Fruit fly (Drosophila melanogaster) whole organism, embryonic: ENCODE data around the gene Kdm2.

Experiments
- B-H2 ChIP-seq: fragments of 200-800 bp; sonication (Bioruptor generic); optimal IDR thresholded peaks from 2 replicates; lab custom pipeline; 2018; ENCODE audit warnings: missing biosample characterization, mild to moderate bottlenecking, missing genetic modification characterization
- BEAF-32 ChIP-seq: fragments of 200-800 bp; sonication (Bioruptor generic); optimal IDR thresholded peaks from 3 replicates; lab custom pipeline; 2017; ENCODE audit warnings: missing biosample characterization, missing genetic modification characterization, mild to moderate bottlenecking, moderate library complexity, missing genetic modification reagents
- Bgb ChIP-seq: fragments of 200-800 bp; sonication (Bioruptor generic); IDR thresholded peaks from 2 replicates; pipeline ENCODE4 v1.3.6; 2022; ENCODE audit warnings: missing biosample characterization, missing genetic modification characterization; ENCODE audit not compliant: partially characterized antibody
- CG10267 ChIP-seq: fragments of 200-800 bp; sonication (Bioruptor generic); optimal IDR thresholded peaks from 2 replicates; lab custom pipeline; 2018; ENCODE audit warnings: missing biosample characterization, mild to moderate bottlenecking, missing genetic modification characterization, moderate library complexity
- CG11085 ChIP-seq: fragments of 200-800 bp; sonication (Bioruptor generic); IDR thresholded peaks from 2 replicates; pipeline ENCODE4 v1.3.6; 2022; ENCODE audit warnings: missing biosample characterization, missing genetic modification characterization
- CG1233 ChIP-seq: fragments of 200-800 bp; sonication (Bioruptor generic); optimal IDR thresholded peaks from 4 replicates; lab custom pipeline; 2018; ENCODE audit warnings: missing biosample characterization, mild to moderate bottlenecking, missing genetic modification characterization
- CG12769 ChIP-seq: fragments of 200-800 bp; sonication (Bioruptor generic); optimal IDR thresholded peaks from 2 replicates; lab custom pipeline; 2019; ENCODE audit warnings: missing biosample characterization, mild to moderate bottlenecking, missing genetic modification characterization, moderate library complexity
- CG13296 ChIP-seq: fragments of 200-800 bp; sonication (Bioruptor generic); optimal IDR thresholded peaks from 3 replicates; lab custom pipeline; 2018; ENCODE audit warnings: missing biosample characterization, mild to moderate bottlenecking, missing genetic modification characterization
- CG14050 ChIP-seq: fragments of 200-800 bp; sonication (Bioruptor generic); IDR thresholded peaks from 3 replicates; pipeline ENCODE4 v1.3.6; 2022; ENCODE audit warnings: missing biosample characterization, missing genetic modification characterization
- CG1792 ChIP-seq: fragments of 200-800 bp; sonication (Bioruptor generic); optimal IDR thresholded peaks from 2 replicates; lab custom pipeline; 2016; ENCODE audit warnings: missing biosample characterization, missing genetic modification characterization
- CG18262 ChIP-seq: fragments of 200-800 bp; optimal IDR thresholded peaks from 3 replicates; lab custom pipeline; 2019; ENCODE audit warnings: missing biosample characterization, mild to moderate bottlenecking, missing genetic modification characterization, moderate library complexity
- CG18599 ChIP-seq: fragments of 200-800 bp; sonication (Bioruptor generic); optimal IDR thresholded peaks from 3 replicates; lab custom pipeline; 2017; ENCODE audit warnings: missing biosample characterization, missing genetic modification characterization, mild to moderate bottlenecking, moderate library complexity, missing genetic modification reagents
- CG2712 ChIP-seq: fragments of 200-800 bp; optimal IDR thresholded peaks from 3 replicates; lab custom pipeline; 2019; ENCODE audit warnings: missing biosample characterization, mild to moderate bottlenecking, missing genetic modification characterization, moderate library complexity
- CG34224 ChIP-seq: fragments of 200-800 bp; sonication (Bioruptor generic); IDR thresholded peaks from 3 replicates; pipeline ENCODE4 v1.3.6; 2022; ENCODE audit warnings: missing biosample characterization, missing genetic modification characterization; ENCODE audit not compliant: partially characterized antibody
- CG34376 ChIP-seq: fragments of 200-800 bp; sonication (Bioruptor generic); optimal IDR thresholded peaks from 2 replicates; lab custom pipeline; 2018; ENCODE audit warnings: missing biosample characterization, mild to moderate bottlenecking, missing genetic modification characterization
- CG5245 ChIP-seq: fragments of 200-800 bp; sonication (Bioruptor generic); optimal IDR thresholded peaks from 3 replicates; lab custom pipeline; 2016; ENCODE audit warnings: missing biosample characterization, missing genetic modification characterization
- CG6654 ChIP-seq: fragments of 200-800 bp; sonication (Bioruptor generic); optimal IDR thresholded peaks from 2 replicates; lab custom pipeline; 2017; ENCODE audit warnings: missing biosample characterization, mild to moderate bottlenecking, missing genetic modification characterization
- CG7271 ChIP-seq: fragments of 200-800 bp; sonication (Bioruptor generic); optimal IDR thresholded peaks from 2 replicates; lab custom pipeline; 2018; ENCODE audit warnings: missing biosample characterization, mild to moderate bottlenecking, missing genetic modification characterization, moderate library complexity
- CG7963 ChIP-seq: fragments of 200-800 bp; sonication (Bioruptor generic); IDR thresholded peaks from 3 replicates; pipeline ENCODE4 v1.3.6; 2022; ENCODE audit warnings: missing biosample characterization, missing genetic modification characterization; ENCODE audit not compliant: partially characterized antibody
- CG8388 ChIP-seq: fragments of 200-800 bp; sonication (Bioruptor generic); optimal IDR thresholded peaks from 2 replicates; lab custom pipeline; 2019; ENCODE audit warnings: missing biosample characterization, mild to moderate bottlenecking, missing genetic modification characterization, moderate library complexity
- D19A ChIP-seq: fragments of 200-800 bp; optimal IDR thresholded peaks from 3 replicates; lab custom pipeline; 2019; ENCODE audit warnings: missing biosample characterization, mild to moderate bottlenecking, missing genetic modification characterization, moderate library complexity
- Deaf1 ChIP-seq: fragments of 200-800 bp; optimal IDR thresholded peaks from 3 replicates; lab custom pipeline; 2019; ENCODE audit warnings: missing biosample characterization, mild to moderate bottlenecking, missing genetic modification characterization, moderate library complexity
- Dip2 ChIP-seq: fragments of 200-800 bp; sonication (Bioruptor generic); IDR thresholded peaks from 2 replicates; pipeline ENCODE4 v1.3.6; 2022; ENCODE audit warnings: missing biosample characterization, missing genetic modification characterization
- Ets65A ChIP-seq: fragments of 200-800 bp; sonication (Bioruptor generic); peaks from one replicate; lab custom pipeline; 2016; ENCODE audit warnings: missing biosample characterization, missing genetic modification characterization
- Ets97D ChIP-seq: fragments of 200-800 bp; sonication (Bioruptor generic); optimal IDR thresholded peaks from 3 replicates; lab custom pipeline; 2016; ENCODE audit warnings: missing biosample characterization, missing genetic modification characterization
- Meics ChIP-seq: fragments of 200-800 bp; sonication (Bioruptor generic); optimal IDR thresholded peaks from 2 replicates; lab custom pipeline; 2017; ENCODE audit warnings: missing biosample characterization, mild to moderate bottlenecking, missing genetic modification characterization
- Six4 ChIP-seq: fragments of 200-800 bp; sonication (Bioruptor generic); optimal IDR thresholded peaks from 2 replicates; lab custom pipeline; 2016; ENCODE audit warnings: missing biosample characterization, missing genetic modification characterization
- Sox102F ChIP-seq: fragments of 200-800 bp; sonication (Bioruptor generic); optimal IDR thresholded peaks from 2 replicates; lab custom pipeline; 2018; ENCODE audit warnings: missing biosample characterization, mild to moderate bottlenecking, missing genetic modification characterization, moderate library complexity
- Sry-β ChIP-seq: fragments of 200-800 bp; sonication (Bioruptor generic); optimal IDR thresholded peaks from 2 replicates; lab custom pipeline; 2018; ENCODE audit warnings: missing biosample characterization, mild to moderate bottlenecking, missing genetic modification characterization, moderate library complexity
- bsh ChIP-seq, 2 experiments: fragments of 200-800 bp; sonication (Bioruptor generic); optimal IDR thresholded peaks; 2 replicates each; lab custom pipeline; 2017 to 2018; ENCODE audit warnings: mild to moderate bottlenecking in 2 of 2, missing biosample characterization in 2 of 2, missing genetic modification characterization in 2 of 2, moderate library complexity in 1 of 2
- cas ChIP-seq: fragments of 200-800 bp; sonication (Bioruptor generic); IDR thresholded peaks from 2 replicates; pipeline ENCODE4 v1.3.6; 2022; ENCODE audit warnings: missing biosample characterization, missing genetic modification characterization
- ci ChIP-seq: fragments of 200-800 bp; sonication (Bioruptor generic); IDR thresholded peaks from 3 replicates; pipeline ENCODE4 v1.3.6; 2022; ENCODE audit warnings: missing biosample characterization, missing genetic modification characterization
- da ChIP-seq: fragments of 200-800 bp; sonication (Bioruptor generic); optimal IDR thresholded peaks from 2 replicates; lab custom pipeline; 2016; ENCODE audit warnings: missing biosample characterization, missing genetic modification characterization
- dm ChIP-seq: fragments of 200-800 bp; sonication (Bioruptor generic); optimal IDR thresholded peaks from 3 replicates; lab custom pipeline; 2016; ENCODE audit warnings: missing biosample characterization, missing genetic modification characterization
- ems ChIP-seq: fragments of 200-800 bp; sonication (Bioruptor generic); optimal IDR thresholded peaks from 3 replicates; lab custom pipeline; 2016; ENCODE audit warnings: missing biosample characterization, missing genetic modification characterization
- gcm2 ChIP-seq: fragments of 200-800 bp; sonication (Bioruptor generic); optimal IDR thresholded peaks from 2 replicates; lab custom pipeline; 2016; ENCODE audit warnings: missing biosample characterization, missing genetic modification characterization
- grau ChIP-seq: fragments of 200-800 bp; optimal IDR thresholded peaks from 3 replicates; lab custom pipeline; 2019; ENCODE audit warnings: missing biosample characterization, mild to moderate bottlenecking, missing genetic modification characterization, moderate library complexity
- hth ChIP-seq: fragments of >200 bp; optimal IDR thresholded peaks from 2 replicates; lab custom pipeline; 2017; ENCODE audit warnings: inconsistent platforms
- luna ChIP-seq: fragments of 200-800 bp; sonication (Bioruptor generic); optimal IDR thresholded peaks from 2 replicates; lab custom pipeline; 2016; ENCODE audit warnings: missing biosample characterization, missing genetic modification characterization
- pb ChIP-seq: fragments of 200-800 bp; sonication (Bioruptor generic); optimal IDR thresholded peaks from 3 replicates; lab custom pipeline; 2016; ENCODE audit warnings: missing biosample characterization, missing genetic modification characterization
- psq ChIP-seq: fragments of 200-800 bp; sonication (Bioruptor generic); optimal IDR thresholded peaks from 2 replicates; lab custom pipeline; 2017; ENCODE audit warnings: missing biosample characterization, missing genetic modification characterization
- scrt ChIP-seq: fragments of 200-800 bp; sonication (Bioruptor generic); optimal IDR thresholded peaks from 2 replicates; lab custom pipeline; 2018; ENCODE audit warnings: missing biosample characterization, mild to moderate bottlenecking, missing genetic modification characterization, moderate library complexity
- sd ChIP-seq: fragments of 200-800 bp; sonication (Bioruptor generic); optimal IDR thresholded peaks from 3 replicates; lab custom pipeline; 2018; ENCODE audit warnings: missing biosample characterization, mild to moderate bottlenecking, missing genetic modification characterization, moderate library complexity
- sens ChIP-seq: fragments of 200-800 bp; sonication (Bioruptor generic); peaks from one replicate; lab custom pipeline; 2016; ENCODE audit warnings: missing biosample characterization, missing genetic modification characterization
- slp2 ChIP-seq: fragments of 200-800 bp; sonication (Bioruptor generic); optimal IDR thresholded peaks from 2 replicates; lab custom pipeline; 2016; ENCODE audit warnings: missing biosample characterization, missing genetic modification characterization
- sqz ChIP-seq: fragments of 200-800 bp; sonication (Bioruptor generic); optimal IDR thresholded peaks from 3 replicates; lab custom pipeline; 2018; ENCODE audit warnings: missing biosample characterization, mild to moderate bottlenecking, missing genetic modification characterization
- stwl ChIP-seq: fragments of 200-800 bp; sonication (Bioruptor generic); optimal IDR thresholded peaks from 3 replicates; lab custom pipeline; 2018; ENCODE audit warnings: missing biosample characterization, mild to moderate bottlenecking, missing genetic modification characterization, moderate library complexity
- tin ChIP-seq: fragments of 200-800 bp; sonication (Bioruptor generic); optimal IDR thresholded peaks from 3 replicates; lab custom pipeline; 2016; ENCODE audit warnings: missing biosample characterization, missing genetic modification characterization
- tna ChIP-seq: fragments of 200-800 bp; sonication (Bioruptor generic); IDR thresholded peaks from 2 replicates; pipeline ENCODE4 v1.3.6; 2022; ENCODE audit warnings: missing biosample characterization, missing genetic modification characterization; ENCODE audit not compliant: partially characterized antibody
- vfl ChIP-seq: fragments of 200-800 bp; sonication (Bioruptor generic); optimal IDR thresholded peaks from 2 replicates; lab custom pipeline; 2016; ENCODE audit warnings: missing biosample characterization, missing genetic modification characterization
- zfh1 ChIP-seq: fragments of 200-800 bp; sonication (Bioruptor generic); IDR thresholded peaks from 3 replicates; pipeline ENCODE4 v1.3.6; 2022; ENCODE audit warnings: missing biosample characterization, missing genetic modification characterization

Kdm2 gene

DNA sequence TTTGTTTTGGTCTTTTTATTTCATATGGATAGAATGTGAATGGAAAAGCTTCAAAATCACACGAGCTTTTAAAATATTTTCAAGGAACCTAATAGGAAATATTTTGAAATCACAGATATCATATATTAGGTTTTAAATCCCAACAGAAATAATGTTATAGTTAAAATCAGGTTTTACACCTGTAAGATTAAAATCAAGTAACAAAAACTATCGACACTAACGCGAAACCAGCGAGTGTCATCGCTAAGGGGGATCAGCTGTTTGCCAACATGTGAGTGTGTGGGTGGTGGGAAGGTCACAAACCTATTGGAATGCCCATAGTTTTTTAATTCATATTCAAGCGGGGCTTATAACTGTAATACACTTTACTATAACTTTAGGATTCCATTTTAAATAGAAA lies 13.6 kb upstream of the Kdm2 start, which contains the start of gene hyx (continued):
- TF ChIP-seq B-H2 (GFP tag; lab: Kevin White, UChicago), result peak; percentile 60
- no peak for TF ChIP-seq Dip2 (GFP tag; lab: Robert Waterston, UW)
- TF ChIP-seq Deaf1 (tag; lab: Kevin White, UChicago), result peak; percentile 5
- peak; percentile 25 for TF ChIP-seq CG18599
- peak; percentile 31 for TF ChIP-seq CG34376
- TF ChIP-seq CG7963 (GFP tag; lab: Robert Waterston, UW), result peak; percentile 38; the same call in 1 of the 3 replicates
- peak; percentile 49 for TF ChIP-seq dm (GFP tag; lab: Kevin White, UChicago)
- TF ChIP-seq Ets97D (GFP tag; lab: Kevin White, UChicago), result peak; percentile 32
- peak; percentile 41 for TF ChIP-seq CG8388 (GFP tag; lab: Kevin White, UChicago)
- no peak for TF ChIP-seq pb (GFP tag; lab: Kevin White, UChicago)
- TF ChIP-seq Sry-β (GFP tag; lab: Kevin White, UChicago), result peak; percentile 14
- no peak for TF ChIP-seq luna (GFP tag; lab: Kevin White, UChicago)
- TF ChIP-seq vfl (GFP tag; lab: Kevin White, UChicago), result peak; percentile 46
- no peak for TF ChIP-seq da (GFP tag; lab: Kevin White, UChicago)
- TF ChIP-seq sens (GFP tag; lab: Kevin White, UChicago), result peak; percentile 95
- TF ChIP-seq CG12769, result peak; percentile 61
- TF ChIP-seq CG14050, result no peak
- no peak for TF ChIP-seq sqz (GFP tag; lab: Kevin White, UChicago)
- peak; percentile 77 for TF ChIP-seq BEAF-32 (GFP tag; lab: Kevin White, UChicago)
- TF ChIP-seq CG34224 (GFP tag; lab: Robert Waterston, UW), result peak; percentile 86
- TF ChIP-seq D19A (tag; lab: Kevin White, UChicago), result peak; percentile 4
- peak; percentile 36 for TF ChIP-seq Meics
- TF ChIP-seq CG10267 (tag; lab: Kevin White, UChicago), result peak; percentile 53
- TF ChIP-seq bsh (GFP tag; optimal IDR thresholded peaks at IDR 0.05; lab: Kevin White, UChicago), result peak in 1 of 2 experiments; percentile 34
- TF ChIP-seq sd, result peak; percentile 86
- TF ChIP-seq CG2712 (tag; lab: Kevin White, UChicago), result peak; percentile 59
- TF ChIP-seq tin (GFP tag; lab: Kevin White, UChicago), result peak; percentile 47
- no peak for TF ChIP-seq CG11085 (GFP tag; lab: Robert Waterston, UW)
- TF ChIP-seq Sox102F (GFP tag; lab: Kevin White, UChicago), result no peak
- TF ChIP-seq gcm2 (GFP tag; lab: Kevin White, UChicago), result no peak
- TF ChIP-seq stwl (tag; lab: Kevin White, UChicago), result peak; percentile 45
- no peak for TF ChIP-seq zfh1
- no peak for TF ChIP-seq Ets65A (GFP tag; lab: Kevin White, UChicago)
- TF ChIP-seq psq, result no peak
- TF ChIP-seq CG6654 (GFP tag; lab: Kevin White, UChicago), result no peak
- peak; percentile 56 for TF ChIP-seq CG13296
- TF ChIP-seq CG18262, result peak; percentile 41
- peak; percentile 53 for TF ChIP-seq grau
- TF ChIP-seq CG5245, result no peak
- peak; percentile 9 for TF ChIP-seq CG1233 (GFP tag; lab: Kevin White, UChicago)
- TF ChIP-seq ci (GFP tag; lab: Robert Waterston, UW), result peak; percentile 36; the same call in 1 of the 3 replicates
- TF ChIP-seq cas, result 0 out of 2 replicates have a peak, but pooled peaks have one; percentile 27
- TF ChIP-seq CG7271, result no peak
- TF ChIP-seq tna (GFP tag; lab: Robert Waterston, UW), result peak; percentile 56; the same call in 1 of the 2 replicates
- peak; percentile 83 for TF ChIP-seq Bgb (GFP tag; lab: Robert Waterston, UW)
- TF ChIP-seq slp2 (GFP tag; lab: Kevin White, UChicago), result no peak
- TF ChIP-seq ems (GFP tag; lab: Kevin White, UChicago), result peak; percentile 20
- no peak for TF ChIP-seq hth
- no peak for TF ChIP-seq CG1792 (GFP tag; lab: Kevin White, UChicago)
- TF ChIP-seq Six4 (GFP tag; lab: Kevin White, UChicago), result no peak
- TF ChIP-seq scrt (GFP tag; lab: Kevin White, UChicago), result peak; percentile 43
